Worm (Caenorhabditis elegans) whole organism, L2 larva: ENCODE measurements around the gene F59E11.7.

Experiments
- C34F6.9 ChIP-seq: fragments of 150-350 bp; optimal IDR thresholded peaks from 2 replicates; lab custom pipeline; 2014; ENCODE audit warnings: missing biosample characterization, missing genetic modification characterization
- F13H6.1 ChIP-seq: sonication (generic microtip); optimal IDR thresholded peaks from 2 replicates; lab custom pipeline; 2016; ENCODE audit warnings: missing genetic modification characterization, missing compliant biosample characterization
- R02D3.7 ChIP-seq: fragments of 150-350 bp; optimal IDR thresholded peaks from 2 replicates; lab custom pipeline; 2014; ENCODE audit warnings: missing biosample characterization, missing genetic modification characterization
- Y55F3AM.14 ChIP-seq: fragments of 200-800 bp; sonication (Bioruptor generic); optimal IDR thresholded peaks from 2 replicates; lab custom pipeline; 2018; ENCODE audit warnings: mild to moderate bottlenecking, missing genetic modification characterization, missing compliant biosample characterization
- ZK546.5 ChIP-seq: sonication (generic microtip); optimal IDR thresholded peaks from 2 replicates; lab custom pipeline; 2017; ENCODE audit warnings: missing biosample characterization, missing genetic modification characterization
- alr-1 ChIP-seq: fragments of 150-350 bp; optimal IDR thresholded peaks from 2 replicates; lab custom pipeline; 2014; ENCODE audit warnings: missing biosample characterization, missing genetic modification characterization
- blmp-1 ChIP-seq: sonication (generic microtip); optimal IDR thresholded peaks from 2 replicates; lab custom pipeline; 2017; ENCODE audit warnings: missing genetic modification characterization, mild to moderate bottlenecking, missing compliant biosample characterization, antibody characterized with exemption, moderate library complexity; ENCODE audit not compliant: insufficient read depth
- ceh-16 ChIP-seq: fragments of 150-350 bp; optimal IDR thresholded peaks from 2 replicates; lab custom pipeline; 2014; ENCODE audit warnings: missing biosample characterization, missing genetic modification characterization
- ceh-82 ChIP-seq: fragments of 150-350 bp; optimal IDR thresholded peaks from 2 replicates; lab custom pipeline; 2014; ENCODE audit warnings: missing biosample characterization, missing genetic modification characterization
- crh-2 ChIP-seq: sonication (generic microtip); optimal IDR thresholded peaks from 2 replicates; lab custom pipeline; 2017; ENCODE audit warnings: missing biosample characterization, missing genetic modification characterization
- dmd-4 ChIP-seq: sonication (generic microtip); optimal IDR thresholded peaks from 2 replicates; lab custom pipeline; 2017; ENCODE audit warnings: missing biosample characterization, missing genetic modification characterization
- egl-27 ChIP-seq: sonication (generic microtip); optimal IDR thresholded peaks from 3 replicates; lab custom pipeline; 2017; ENCODE audit warnings: missing biosample characterization, missing genetic modification reagents, missing genetic modification characterization
- elt-1 ChIP-seq: fragments of 150-350 bp; optimal IDR thresholded peaks from 2 replicates; lab custom pipeline; 2014; ENCODE audit warnings: missing biosample characterization, missing genetic modification characterization
- elt-3 ChIP-seq: sonication (generic microtip); optimal IDR thresholded peaks from 2 replicates; lab custom pipeline; 2017; ENCODE audit warnings: missing biosample characterization, missing genetic modification characterization
- gmeb-1 ChIP-seq: fragments of 150-350 bp; optimal IDR thresholded peaks from 2 replicates; lab custom pipeline; 2014; ENCODE audit warnings: missing biosample characterization, missing genetic modification characterization
- lin-11 ChIP-seq: fragments of 150-350 bp; sonication (generic microtip); optimal IDR thresholded peaks from 2 replicates; lab custom pipeline; 2014; ENCODE audit warnings: missing biosample characterization, missing genetic modification characterization, inconsistent platforms, mixed read lengths
- lin-13 ChIP-seq: fragments of 150-350 bp; optimal IDR thresholded peaks from 2 replicates; lab custom pipeline; 2014; ENCODE audit warnings: missing biosample characterization, missing genetic modification reagents, missing genetic modification characterization
- lin-39 ChIP-seq: fragments of 150-350 bp; optimal IDR thresholded peaks from 2 replicates; lab custom pipeline; 2014; ENCODE audit warnings: missing biosample characterization, missing genetic modification reagents, missing genetic modification characterization
- lsy-2 ChIP-seq, 2 experiments: fragments of 150-350 bp in 1 of 2; sonication (generic microtip) in 1 of 2; optimal IDR thresholded peaks; 2 replicates each; lab custom pipeline; 2014 to 2017; ENCODE audit warnings: missing biosample characterization in 2 of 2, missing genetic modification characterization in 2 of 2
- mab-5 ChIP-seq: fragments of 150-350 bp; optimal IDR thresholded peaks from 2 replicates; lab custom pipeline; 2014; ENCODE audit warnings: missing biosample characterization, missing genetic modification characterization
- nhr-10 ChIP-seq: sonication (generic microtip); optimal IDR thresholded peaks from 2 replicates; lab custom pipeline; 2017; ENCODE audit warnings: missing biosample characterization, missing genetic modification characterization
- nhr-12 ChIP-seq: fragments of 150-350 bp; optimal IDR thresholded peaks from 2 replicates; lab custom pipeline; 2014; ENCODE audit warnings: missing biosample characterization, missing genetic modification characterization
- nhr-23 ChIP-seq: fragments of 150-350 bp; optimal IDR thresholded peaks from 2 replicates; lab custom pipeline; 2014; ENCODE audit warnings: missing biosample characterization, missing genetic modification reagents, missing genetic modification characterization
- nhr-237 ChIP-seq: fragments of 150-350 bp; optimal IDR thresholded peaks from 2 replicates; lab custom pipeline; 2014; ENCODE audit warnings: missing biosample characterization, missing genetic modification characterization
- nhr-6 ChIP-seq: fragments of 150-350 bp; optimal IDR thresholded peaks from 2 replicates; lab custom pipeline; 2014; ENCODE audit warnings: missing biosample characterization, missing genetic modification characterization
- peb-1 ChIP-seq: fragments of 150-350 bp; optimal IDR thresholded peaks from 2 replicates; lab custom pipeline; 2014; ENCODE audit warnings: missing biosample characterization, missing genetic modification characterization
- skn-1 ChIP-seq: sonication (generic microtip); optimal IDR thresholded peaks from 2 replicates; lab custom pipeline; 2017; ENCODE audit warnings: missing biosample characterization, missing genetic modification characterization
- sma-3 ChIP-seq: sonication (generic microtip); optimal IDR thresholded peaks from 2 replicates; lab custom pipeline; 2016; ENCODE audit warnings: missing genetic modification reagents, missing genetic modification characterization, missing compliant biosample characterization
- sma-9 ChIP-seq, 2 experiments: fragments of 150-350 bp in 1 of 2; sonication (generic microtip) in 1 of 2; optimal IDR thresholded peaks; 2 replicates each; lab custom pipeline; 2014 to 2016; ENCODE audit warnings: missing genetic modification characterization in 2 of 2, mild to moderate bottlenecking in 1 of 2, missing biosample characterization in 1 of 2, missing compliant biosample characterization in 1 of 2, missing genetic modification reagents in 1 of 2, moderate library complexity in 1 of 2
- snpc-4 ChIP-seq: fragments of 150-350 bp; optimal IDR thresholded peaks from 2 replicates; lab custom pipeline; 2014; ENCODE audit warnings: missing biosample characterization, missing genetic modification characterization
- unc-39 ChIP-seq: fragments of 150-350 bp; optimal IDR thresholded peaks from 2 replicates; lab custom pipeline; 2014; ENCODE audit warnings: missing biosample characterization, missing genetic modification characterization
- unc-55 ChIP-seq: fragments of 150-350 bp; sonication (generic microtip); optimal IDR thresholded peaks from 3 replicates; lab custom pipeline; 2014; ENCODE audit warnings: missing biosample characterization, missing genetic modification reagents, missing genetic modification characterization
- unc-62 ChIP-seq: fragments of 150-350 bp; optimal IDR thresholded peaks from 2 replicates; lab custom pipeline; 2014; ENCODE audit warnings: missing biosample characterization, missing genetic modification reagents, missing genetic modification characterization
- ztf-11 ChIP-seq: sonication (generic microtip); optimal IDR thresholded peaks from 2 replicates; lab custom pipeline; 2017; ENCODE audit warnings: missing biosample characterization, missing genetic modification characterization
- ztf-4 ChIP-seq: fragments of 150-350 bp; optimal IDR thresholded peaks from 2 replicates; lab custom pipeline; 2014; ENCODE audit warnings: missing biosample characterization, missing genetic modification characterization

Gene F59E11.7

DNA sequence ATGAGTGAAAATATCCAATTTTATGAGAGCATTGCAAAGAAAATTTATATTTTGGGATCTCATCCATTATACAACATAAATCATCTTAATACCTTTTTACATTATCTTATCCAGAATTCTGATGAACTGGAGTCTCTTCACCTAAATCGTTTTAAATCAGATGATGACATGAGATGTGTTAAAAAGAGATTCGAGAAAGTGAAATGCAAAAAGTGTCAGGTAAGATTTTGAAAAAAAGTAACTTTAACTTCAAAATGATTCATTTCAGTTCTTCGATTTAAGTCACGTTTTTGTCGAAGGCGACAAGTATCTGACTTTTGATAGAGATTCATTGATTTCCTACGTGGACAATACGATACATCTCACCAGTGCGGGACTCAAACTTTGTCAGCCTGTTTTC lies 28.8 kb downstream of the F59E11.7 start:
- no peak for TF ChIP-seq elt-1 (tag; lab: Kevin White, UChicago)
- TF ChIP-seq ztf-11 = no peak
- TF ChIP-seq nhr-10 = no peak
- no peak for TF ChIP-seq nhr-12
- TF ChIP-seq F13H6.1 (tag; lab: Kevin White, UChicago) = no peak
- no peak for TF ChIP-seq unc-55 (GFP tag; lab: Kevin White, UChicago)
- TF ChIP-seq lsy-2 (tag; optimal IDR thresholded peaks at IDR 0.05; lab: Kevin White, UChicago) = no peak
- no peak for TF ChIP-seq ztf-4 (tag; lab: Kevin White, UChicago)
- TF ChIP-seq peb-1 (tag; lab: Kevin White, UChicago) = no peak
- no peak for TF ChIP-seq mab-5 (tag; lab: Kevin White, UChicago)

DNA sequence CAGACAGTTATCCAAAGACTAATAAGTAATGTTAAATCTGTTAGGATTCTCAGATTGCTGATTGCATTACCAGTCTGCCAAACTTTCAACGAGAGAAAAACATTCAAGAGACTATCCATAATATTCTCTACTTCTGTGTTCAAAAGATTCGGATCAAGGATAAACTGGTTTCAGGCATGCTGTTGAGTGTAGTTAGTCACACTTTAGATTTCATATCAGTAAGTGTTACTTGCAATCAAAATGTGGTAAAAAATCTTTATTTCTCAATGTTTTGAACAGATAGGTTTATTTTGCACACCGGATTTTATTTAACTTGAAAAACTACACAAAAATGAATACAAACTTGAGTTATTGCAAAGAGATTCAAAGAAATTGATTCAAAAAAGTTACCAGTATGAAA lies 32.0 kb downstream of the F59E11.7 start, which contains the start of gene oac-41:
Gene oac-41 (minus strand): TSS at position 101 of the 400 bp plus-strand sequence.
- no peak for TF ChIP-seq skn-1
- TF ChIP-seq egl-27 (tag; lab: Kevin White, UChicago) = no peak
- TF ChIP-seq unc-39 (tag; lab: Kevin White, UChicago) = no peak
- no peak for TF ChIP-seq nhr-12
- TF ChIP-seq nhr-6 = no peak
- no peak for TF ChIP-seq ceh-16
- TF ChIP-seq lsy-2 (tag; optimal IDR thresholded peaks at IDR 0.05; lab: Kevin White, UChicago) = no peak
- no peak for TF ChIP-seq ZK546.5 (tag; lab: Kevin White, UChicago)
- TF ChIP-seq crh-2 (tag; lab: Kevin White, UChicago) = no peak
- no peak for TF ChIP-seq elt-3 (tag; lab: Kevin White, UChicago)
- TF ChIP-seq mab-5 (tag; lab: Kevin White, UChicago) = no peak
- no peak for TF ChIP-seq Y55F3AM.14

DNA sequence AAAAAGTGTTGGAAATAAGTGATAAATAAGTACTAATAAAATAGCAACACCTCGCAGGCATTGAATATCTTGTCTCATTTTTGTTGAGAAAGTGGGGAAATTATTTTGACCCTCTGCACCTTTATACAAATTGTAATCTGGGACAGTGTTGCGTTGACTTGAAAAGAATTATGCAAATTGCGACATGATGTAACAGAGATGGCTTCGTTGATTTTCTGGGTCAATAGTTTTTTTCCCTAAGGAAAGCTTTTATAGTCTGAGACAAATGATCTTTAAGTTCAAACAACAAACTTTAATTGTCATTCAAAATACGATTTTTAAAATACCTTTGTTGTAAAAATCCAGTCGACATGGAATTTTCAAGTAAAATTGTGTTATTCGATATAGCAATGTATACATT lies 34.7 kb downstream of the F59E11.7 start, which contains the start of gene bus-1:
Gene bus-1 (minus strand): TSS at position 101 of the 400 bp plus-strand sequence.
- TF ChIP-seq gmeb-1 (tag; lab: Kevin White, UChicago) (no peak), snpc-4 (tag; lab: Kevin White, UChicago) (no peak), unc-55 (GFP tag; lab: Kevin White, UChicago) (no peak), alr-1 (no peak), lin-13 (GFP tag; lab: Kevin White, UChicago) (no peak), lin-39 (tag; lab: Kevin White, UChicago) (no peak)

DNA sequence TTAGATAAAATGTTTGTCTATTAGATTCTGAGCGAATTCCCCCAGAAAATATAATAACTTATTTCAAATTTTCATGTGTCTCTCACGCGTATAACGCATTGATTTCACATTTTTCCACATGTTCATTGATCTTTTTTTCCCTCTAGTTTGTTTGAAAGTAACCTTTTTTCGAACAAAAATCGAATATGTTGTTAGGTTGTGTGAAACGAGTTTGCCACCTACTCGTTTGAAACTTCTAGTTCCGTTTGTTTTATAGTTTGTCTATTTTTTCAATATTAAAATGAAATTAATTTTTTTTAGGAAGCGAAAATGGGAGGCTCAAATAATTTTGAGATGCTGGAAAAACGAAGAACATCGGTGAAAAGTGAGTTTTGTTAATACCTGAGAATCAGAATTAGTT lies 40.2 kb downstream of the F59E11.7 start, which contains the start of gene C25E10.5:
Gene C25E10.5 (plus strand): TSS at position 301 of the 400 bp plus-strand sequence.
- TF ChIP-seq ztf-11 (no peak), sma-9 (GFP tag; optimal IDR thresholded peaks at IDR 0.05; lab: Kevin White, UChicago) (no peak), sma-9 (tag; optimal IDR thresholded peaks at IDR 0.05; lab: Kevin White, UChicago) (no peak), sma-3 (GFP tag; lab: Kevin White, UChicago) (no peak), ZK546.5 (tag; lab: Kevin White, UChicago) (no peak), ceh-82 (tag; lab: Kevin White, UChicago) (no peak), crh-2 (tag; lab: Kevin White, UChicago) (no peak), Y55F3AM.14 (no peak), dmd-4 (tag; lab: Kevin White, UChicago) (no peak), nhr-10 (no peak), snpc-4 (tag; lab: Kevin White, UChicago) (no peak), unc-62 (GFP tag; lab: Kevin White, UChicago) (no peak), nhr-23 (tag; lab: Kevin White, UChicago) (no peak)

DNA sequence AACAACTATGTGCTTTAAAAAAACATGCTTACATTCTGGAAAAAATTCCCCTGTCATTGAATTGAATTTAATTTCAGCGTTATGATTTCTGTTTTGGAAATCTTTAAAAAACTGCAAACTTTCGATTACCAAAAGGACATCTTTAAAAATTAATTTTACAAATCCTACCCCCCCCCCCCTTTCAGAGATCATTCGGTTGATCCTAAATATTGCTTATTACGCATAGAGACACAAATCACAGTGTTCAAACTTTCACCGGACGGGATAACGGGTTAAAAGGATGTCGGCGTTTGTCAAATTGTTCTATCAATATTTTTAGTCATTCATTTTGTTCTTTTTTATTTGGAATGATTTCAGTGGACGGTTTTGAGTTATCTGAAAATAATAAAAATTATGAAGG lies 43.2 kb downstream of the F59E11.7 start, which contains the start of gene C25E10.4:
Gene C25E10.4 (plus strand): TSS at position 301 of the 400 bp plus-strand sequence.
- TF ChIP-seq ztf-4 (tag; lab: Kevin White, UChicago) = no peak
- no peak for TF ChIP-seq nhr-12
- TF ChIP-seq gmeb-1 (tag; lab: Kevin White, UChicago) = no peak
- TF ChIP-seq lin-11 = no peak
- no peak for TF ChIP-seq unc-62 (GFP tag; lab: Kevin White, UChicago)
- TF ChIP-seq egl-27 (tag; lab: Kevin White, UChicago) = no peak
- no peak for TF ChIP-seq nhr-237 (tag; lab: Kevin White, UChicago)
- TF ChIP-seq snpc-4 (tag; lab: Kevin White, UChicago) = no peak
- no peak for TF ChIP-seq C34F6.9 (tag; lab: Kevin White, UChicago)
- TF ChIP-seq blmp-1 (tag; lab: Kevin White, UChicago) = no peak
- no peak for TF ChIP-seq R02D3.7 (tag; lab: Kevin White, UChicago)
- TF ChIP-seq skn-1 = no peak
